Fruit fly (Drosophila melanogaster): ENCODE data around the gene OS9.

DNA sequence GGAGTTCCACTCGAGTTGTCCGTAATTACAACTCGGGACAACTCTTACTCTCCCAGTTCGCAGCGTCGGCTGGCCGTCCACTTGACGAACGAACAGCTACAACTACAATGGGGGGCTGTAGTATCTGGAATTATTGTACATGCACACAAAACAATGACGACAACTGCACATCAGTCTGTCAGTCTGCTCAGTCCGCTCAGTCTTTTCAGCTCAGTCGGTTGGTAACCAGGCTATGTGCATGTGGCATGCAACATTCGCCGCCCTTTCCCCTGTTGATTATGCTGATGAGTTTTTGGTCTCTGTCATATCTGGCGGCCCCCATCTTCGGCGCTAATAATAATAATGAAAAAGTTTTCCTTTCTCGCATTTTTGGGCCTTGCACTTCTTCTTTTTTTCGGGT lies 26.3 kb downstream of the OS9 start:
- TF ChIP-seq psq (optimal IDR thresholded peaks at IDR 0.05): no peak
- no peak for TF ChIP-seq usp (GFP tag; optimal IDR thresholded peaks at IDR 0.05)
- no peak for TF ChIP-seq pan (optimal IDR thresholded peaks at IDR 0.05)
- TF ChIP-seq CG8478 (optimal IDR thresholded peaks at IDR 0.05): no peak
